Fruit fly (Drosophila melanogaster): ENCODE measurements around the gene Obp22a.

DNA sequence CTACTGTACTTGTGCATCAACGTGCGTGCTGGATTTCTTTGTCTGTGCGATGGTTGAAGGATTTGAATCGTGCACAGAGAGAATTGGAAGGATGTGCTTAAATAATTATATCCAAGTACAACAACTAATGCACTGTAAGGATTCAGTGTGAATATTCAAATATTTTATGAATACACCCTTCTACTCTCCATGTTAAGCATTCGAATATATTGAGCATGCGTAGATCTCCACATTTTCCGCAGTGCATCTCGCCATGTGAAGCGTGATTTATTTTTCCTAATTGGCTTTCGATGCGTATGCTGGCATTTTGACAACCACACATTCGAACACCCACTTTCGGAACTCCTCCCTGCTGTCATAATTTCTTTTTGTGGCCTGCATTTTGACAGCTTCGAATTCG is 31.9 kb downstream of the Obp22a start:
- no peak for TF ChIP-seq Pif1A (GFP tag; optimal IDR thresholded peaks at IDR 0.05)
- TF ChIP-seq CG14655 (GFP tag; optimal IDR thresholded peaks at IDR 0.05), result no peak
- no peak for TF ChIP-seq CG13204 (GFP tag; optimal IDR thresholded peaks at IDR 0.05)
- TF ChIP-seq gl (tag; optimal IDR thresholded peaks at IDR 0.05), result no peak

All from whole organism, pupa.